Worm (Caenorhabditis elegans) whole organism, mixed stage, embryonic: Measurements from ENCODE around the gene ccch-1.

ENCODE experiments used
- M03D4.4 ChIP-seq: sonication (generic microtip); optimal IDR thresholded peaks from 2 replicates; lab custom pipeline; 2017; ENCODE audit warnings: mild to moderate bottlenecking, missing genetic modification characterization, missing compliant biosample characterization
- bed-3 ChIP-seq: fragments of 200-800 bp; sonication (Bioruptor generic); optimal IDR thresholded peaks from 3 replicates; lab custom pipeline; 2018; ENCODE audit warnings: mild to moderate bottlenecking, missing genetic modification characterization, moderate library complexity, missing compliant biosample characterization
- blmp-1 ChIP-seq: fragments of 150-350 bp; optimal IDR thresholded peaks from 2 replicates; lab custom pipeline; 2014; ENCODE audit warnings: missing biosample characterization, missing genetic modification characterization
- ceh-39 ChIP-seq: fragments of 150-350 bp; optimal IDR thresholded peaks from 2 replicates; lab custom pipeline; 2014; ENCODE audit warnings: missing biosample characterization, missing genetic modification characterization
- ceh-43 ChIP-seq: fragments of 200-800 bp; sonication (Bioruptor generic); optimal IDR thresholded peaks from 2 replicates; lab custom pipeline; 2018; ENCODE audit warnings: mild to moderate bottlenecking, missing genetic modification characterization, moderate library complexity, missing compliant biosample characterization
- ceh-83 ChIP-seq: fragments of 200-800 bp; sonication (Bioruptor generic); optimal IDR thresholded peaks from 2 replicates; lab custom pipeline; 2018; ENCODE audit warnings: mild to moderate bottlenecking, missing genetic modification characterization, missing compliant biosample characterization
- ces-1 ChIP-seq: fragments of 150-350 bp; optimal IDR thresholded peaks from 2 replicates; lab custom pipeline; 2014; ENCODE audit warnings: missing biosample characterization, missing genetic modification reagents, missing genetic modification characterization
- cnd-1 ChIP-seq: fragments of 200-800 bp; sonication (Bioruptor generic); optimal IDR thresholded peaks from 2 replicates; lab custom pipeline; 2018; ENCODE audit warnings: mild to moderate bottlenecking, missing genetic modification characterization, missing compliant biosample characterization
- drap-1 ChIP-seq: fragments of 200-800 bp; sonication (Bioruptor generic); optimal IDR thresholded peaks from 3 replicates; lab custom pipeline; 2018; ENCODE audit warnings: mild to moderate bottlenecking, missing genetic modification characterization, missing compliant biosample characterization
- elt-1 ChIP-seq: sonication (generic microtip); optimal IDR thresholded peaks from 2 replicates; lab custom pipeline; 2017; ENCODE audit warnings: missing genetic modification characterization, mild to moderate bottlenecking, missing compliant biosample characterization, antibody characterized with exemption, moderate library complexity, borderline replicate concordance; ENCODE audit not compliant: insufficient read depth
- elt-3 ChIP-seq: fragments of 150-350 bp; optimal IDR thresholded peaks from 2 replicates; lab custom pipeline; 2014; ENCODE audit warnings: missing biosample characterization, missing genetic modification characterization
- flh-1 ChIP-seq: fragments of 200-800 bp; sonication (Bioruptor generic); optimal IDR thresholded peaks from 2 replicates; lab custom pipeline; 2018; ENCODE audit warnings: mild to moderate bottlenecking, missing genetic modification characterization, moderate library complexity, missing compliant biosample characterization
- ham-2 ChIP-seq: fragments of 200-800 bp; sonication (Bioruptor generic); optimal IDR thresholded peaks from 2 replicates; lab custom pipeline; 2018; ENCODE audit warnings: mild to moderate bottlenecking, missing genetic modification characterization, missing compliant biosample characterization
- hlh-1 ChIP-seq: fragments of 150-350 bp; optimal IDR thresholded peaks from 2 replicates; lab custom pipeline; 2014; ENCODE audit warnings: missing biosample characterization, missing genetic modification reagents, missing genetic modification characterization
- lin-13 ChIP-seq: fragments of 150-350 bp; optimal IDR thresholded peaks from 2 replicates; lab custom pipeline; 2014; ENCODE audit warnings: missing biosample characterization, missing genetic modification characterization
- lin-32 ChIP-seq: fragments of 200-800 bp; sonication (Bioruptor generic); optimal IDR thresholded peaks from 2 replicates; lab custom pipeline; 2018; ENCODE audit warnings: mild to moderate bottlenecking, missing genetic modification characterization, missing compliant biosample characterization
- lsy-2 ChIP-seq: fragments of 150-350 bp; optimal IDR thresholded peaks from 2 replicates; lab custom pipeline; 2014; ENCODE audit warnings: missing biosample characterization, missing genetic modification characterization
- mab-5 ChIP-seq: fragments of 150-350 bp; optimal IDR thresholded peaks from 2 replicates; lab custom pipeline; 2014; ENCODE audit warnings: missing biosample characterization, missing genetic modification characterization
- mls-2 ChIP-seq: sonication (generic microtip); optimal IDR thresholded peaks from 2 replicates; lab custom pipeline; 2016; ENCODE audit warnings: mild to moderate bottlenecking, missing genetic modification characterization, moderate library complexity, missing compliant biosample characterization
- nhr-12 ChIP-seq: fragments of 150-350 bp; optimal IDR thresholded peaks from 2 replicates; lab custom pipeline; 2014; ENCODE audit warnings: missing biosample characterization, missing genetic modification characterization
- nhr-2 ChIP-seq: fragments of 150-350 bp; optimal IDR thresholded peaks from 2 replicates; lab custom pipeline; 2014; ENCODE audit warnings: missing biosample characterization, missing genetic modification characterization
- nhr-237 ChIP-seq: fragments of 150-350 bp; optimal IDR thresholded peaks from 2 replicates; lab custom pipeline; 2014; ENCODE audit warnings: missing biosample characterization, missing genetic modification characterization
- nhr-28 ChIP-seq: fragments of 150-350 bp; optimal IDR thresholded peaks from 2 replicates; lab custom pipeline; 2014; ENCODE audit warnings: missing biosample characterization, missing genetic modification characterization
- nhr-76 ChIP-seq: sonication (generic microtip); optimal IDR thresholded peaks from 2 replicates; lab custom pipeline; 2017; ENCODE audit warnings: missing biosample characterization, missing genetic modification characterization
- pha-4 ChIP-seq: fragments of 150-350 bp; optimal IDR thresholded peaks from 2 replicates; lab custom pipeline; 2018; ENCODE audit warnings: missing biosample characterization, missing genetic modification reagents, missing genetic modification characterization
- sem-2 ChIP-seq: fragments of 200-800 bp; sonication (Bioruptor generic); optimal IDR thresholded peaks from 2 replicates; lab custom pipeline; 2018; ENCODE audit warnings: mild to moderate bottlenecking, missing genetic modification characterization, missing compliant biosample characterization
- snpc-4 ChIP-seq: fragments of 150-350 bp; optimal IDR thresholded peaks from 2 replicates; lab custom pipeline; 2014; ENCODE audit warnings: missing biosample characterization, missing genetic modification characterization
- sptf-1 ChIP-seq: sonication (generic microtip); optimal IDR thresholded peaks from 2 replicates; lab custom pipeline; 2017; ENCODE audit warnings: mild to moderate bottlenecking, missing genetic modification characterization, moderate library complexity, missing compliant biosample characterization
- unc-120 ChIP-seq: sonication (generic microtip); optimal IDR thresholded peaks from 2 replicates; lab custom pipeline; 2017; ENCODE audit warnings: missing genetic modification characterization, missing compliant biosample characterization; ENCODE audit not compliant: poor library complexity, severe bottlenecking
- unc-39 ChIP-seq: fragments of 150-350 bp; optimal IDR thresholded peaks from 2 replicates; lab custom pipeline; 2014; ENCODE audit warnings: missing biosample characterization, missing genetic modification characterization
- unc-62 ChIP-seq: fragments of 150-350 bp; optimal IDR thresholded peaks from 2 replicates; lab custom pipeline; 2014; ENCODE audit warnings: missing biosample characterization, missing genetic modification reagents, missing genetic modification characterization
- zip-8 ChIP-seq: fragments of 150-350 bp; optimal IDR thresholded peaks from 2 replicates; lab custom pipeline; 2014; ENCODE audit warnings: missing biosample characterization, missing genetic modification characterization

ccch-1 gene

DNA sequence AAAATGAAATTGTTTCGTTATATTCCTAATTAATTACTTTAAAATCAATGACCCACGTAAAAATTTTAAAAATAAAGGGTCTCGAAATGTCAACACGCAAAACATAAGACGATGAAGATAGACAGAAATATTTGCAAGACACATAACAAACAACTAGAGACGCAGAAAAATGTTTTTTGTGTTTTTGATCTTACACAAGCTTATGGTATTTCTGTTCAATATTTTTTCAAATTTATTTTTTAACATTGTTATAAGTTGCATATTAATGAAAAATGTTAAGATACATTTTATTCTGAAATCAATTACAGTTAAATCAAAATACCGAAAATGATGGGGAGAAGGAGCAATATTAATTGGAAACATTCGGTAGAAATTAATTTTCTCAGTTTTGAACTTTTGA, 14.2 kb upstream of the ccch-1 start, which contains the start of gene C55A6.3:
TSS of gene C55A6.3 (minus strand) at position 101 of the 400 bp plus-strand sequence.
- no peak for TF ChIP-seq ces-1 (GFP tag; lab: Kevin White, UChicago)
- TF ChIP-seq pha-4 (tag; lab: Kevin White, UChicago) = no peak
- no peak for TF ChIP-seq blmp-1 (tag; lab: Kevin White, UChicago)
- no peak for TF ChIP-seq ceh-43
- TF ChIP-seq snpc-4 = no peak
- no peak for TF ChIP-seq nhr-12 (tag; lab: Kevin White, UChicago)
- no peak for TF ChIP-seq lin-13 (tag; lab: Kevin White, UChicago)
- no peak for TF ChIP-seq bed-3
- TF ChIP-seq sem-2 (GFP tag; lab: Kevin White, UChicago) = no peak
- no peak for TF ChIP-seq mab-5 (tag; lab: Kevin White, UChicago)
- no peak for TF ChIP-seq unc-62 (GFP tag; lab: Kevin White, UChicago)
- TF ChIP-seq nhr-28 (tag; lab: Kevin White, UChicago) = no peak
- TF ChIP-seq flh-1 (GFP tag; lab: Kevin White, UChicago) = no peak
- TF ChIP-seq sptf-1 (tag; lab: Kevin White, UChicago) = no peak
- no peak for TF ChIP-seq ham-2
- no peak for TF ChIP-seq M03D4.4 (tag; lab: Kevin White, UChicago)
- TF ChIP-seq nhr-76 (tag; lab: Kevin White, UChicago) = no peak
- no peak for TF ChIP-seq mls-2 (tag; lab: Kevin White, UChicago)
- TF ChIP-seq elt-3 = no peak
- TF ChIP-seq elt-1 (tag; lab: Kevin White, UChicago) = no peak

DNA sequence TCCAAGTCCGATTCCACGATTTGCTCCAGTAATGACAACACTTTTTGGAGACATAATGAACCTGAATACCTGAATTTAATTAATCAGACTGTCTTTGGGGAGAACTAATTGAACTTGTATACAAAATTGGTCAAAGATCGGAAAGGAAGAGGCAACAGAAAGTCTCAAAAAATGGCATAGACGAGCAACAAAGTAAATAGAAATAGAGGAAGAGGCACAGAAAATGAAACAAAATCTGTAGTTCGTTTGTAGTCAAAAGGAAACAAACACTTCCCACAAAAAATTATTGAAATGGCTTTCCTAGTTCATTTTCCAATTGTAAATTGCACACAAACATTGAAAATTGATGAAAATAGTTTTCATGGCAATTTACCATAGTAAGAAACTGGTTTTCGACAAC, 13.0 kb upstream of the ccch-1 start, which contains the start of gene C55A6.6:
TSS of gene C55A6.6 (minus strand) at position 61 of the 400 bp plus-strand sequence.
- no peak for TF ChIP-seq ceh-83 (GFP tag; lab: Kevin White, UChicago)
- no peak for TF ChIP-seq nhr-237 (tag; lab: Kevin White, UChicago)
- no peak for TF ChIP-seq lsy-2 (tag; lab: Kevin White, UChicago)
- no peak for TF ChIP-seq flh-1 (GFP tag; lab: Kevin White, UChicago)
- TF ChIP-seq ham-2 = no peak
- TF ChIP-seq mab-5 (tag; lab: Kevin White, UChicago) = no peak
- no peak for TF ChIP-seq ces-1 (GFP tag; lab: Kevin White, UChicago)
- no peak for TF ChIP-seq ceh-39
- no peak for TF ChIP-seq hlh-1
- no peak for TF ChIP-seq nhr-76 (tag; lab: Kevin White, UChicago)
- no peak for TF ChIP-seq nhr-28 (tag; lab: Kevin White, UChicago)
- no peak for TF ChIP-seq lin-32 (GFP tag; lab: Kevin White, UChicago)
- TF ChIP-seq bed-3 = no peak
- TF ChIP-seq M03D4.4 (tag; lab: Kevin White, UChicago) = no peak
- no peak for TF ChIP-seq cnd-1 (tag; lab: Kevin White, UChicago)
- no peak for TF ChIP-seq ceh-43

DNA sequence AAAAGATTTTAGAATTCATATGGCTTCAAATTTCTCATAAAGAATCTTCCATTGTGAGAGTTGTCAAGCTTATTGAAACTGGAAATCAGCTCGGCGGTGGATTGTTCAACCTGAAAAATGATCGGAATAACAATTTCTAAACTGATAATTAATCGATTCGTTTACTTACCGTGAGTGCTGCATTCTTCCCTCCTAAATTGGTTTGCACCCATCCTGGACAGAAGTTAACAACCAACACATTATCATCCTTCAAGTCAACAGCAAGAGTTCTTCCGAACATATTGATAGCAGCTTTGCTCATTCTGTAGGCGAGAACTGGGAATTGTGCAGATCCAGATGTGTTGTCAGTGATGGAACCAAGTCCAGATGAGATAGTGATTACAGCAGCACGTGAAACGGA, 12.5 kb upstream of the ccch-1 start:
- TF ChIP-seq unc-120 (tag; lab: Kevin White, UChicago) (no peak), blmp-1 (tag; lab: Kevin White, UChicago) (no peak), ham-2 (no peak), elt-3 (no peak), zip-8 (tag; lab: Kevin White, UChicago) (no peak), mls-2 (tag; lab: Kevin White, UChicago) (no peak), lsy-2 (tag; lab: Kevin White, UChicago) (no peak), sem-2 (GFP tag; lab: Kevin White, UChicago) (no peak), unc-39 (tag; lab: Kevin White, UChicago) (no peak)

DNA sequence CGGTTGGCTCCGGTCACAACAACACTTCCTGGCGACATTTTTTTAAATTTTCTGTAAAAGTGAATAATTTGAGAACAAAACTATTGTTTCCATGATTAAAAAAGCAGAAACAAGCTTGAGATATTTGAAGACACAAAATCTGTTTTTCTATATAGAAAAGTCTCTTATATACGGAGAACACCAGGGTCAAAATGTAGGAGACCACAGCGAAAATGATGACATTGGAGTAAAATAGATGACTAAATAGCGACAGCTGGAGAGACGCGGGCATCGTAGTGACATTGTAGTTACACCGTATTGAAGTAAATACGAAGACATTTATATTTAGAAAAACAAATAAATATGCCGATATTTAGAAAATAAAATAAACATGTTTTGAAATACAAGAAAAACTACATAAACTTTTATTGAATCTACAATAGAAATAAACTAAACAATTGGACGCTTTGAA, 11.5 kb upstream of the ccch-1 start, which contains the start of gene sdz-8:
TSS of gene sdz-8 (minus strand) at position 51 of the 451 bp plus-strand sequence.
- TF ChIP-seq mab-5 (tag; lab: Kevin White, UChicago) = no peak
- TF ChIP-seq lin-32 (GFP tag; lab: Kevin White, UChicago) = no peak
- TF ChIP-seq blmp-1 (tag; lab: Kevin White, UChicago) = no peak
- no peak for TF ChIP-seq ceh-83 (GFP tag; lab: Kevin White, UChicago)
- TF ChIP-seq M03D4.4 (tag; lab: Kevin White, UChicago) = no peak
- TF ChIP-seq sptf-1 (tag; lab: Kevin White, UChicago) = no peak
- no peak for TF ChIP-seq nhr-2
- no peak for TF ChIP-seq ham-2
- TF ChIP-seq snpc-4 = no peak
- TF ChIP-seq cnd-1 (tag; lab: Kevin White, UChicago) = no peak
- TF ChIP-seq ceh-39 = no peak
- no peak for TF ChIP-seq drap-1 (GFP tag; lab: Kevin White, UChicago)
- TF ChIP-seq unc-120 (tag; lab: Kevin White, UChicago) = no peak
- TF ChIP-seq flh-1 (GFP tag; lab: Kevin White, UChicago) = no peak
- TF ChIP-seq elt-1 (tag; lab: Kevin White, UChicago) = no peak
- no peak for TF ChIP-seq ceh-43
- no peak for TF ChIP-seq hlh-1
- TF ChIP-seq elt-3 = no peak
- TF ChIP-seq ces-1 (GFP tag; lab: Kevin White, UChicago) = no peak
- no peak for TF ChIP-seq nhr-12 (tag; lab: Kevin White, UChicago)
